Worm (Caenorhabditis elegans): Measurements from ENCODE around the gene ZK596.2.
A peak's percentile ranks its signal among the peaks of the same experiment; 100 is the strongest.

Gene ZK596.2

ce11 chrIV:10948797-10949196 is 39.7 kb upstream of the ZK596.2 start, which contains the start of gene Y69E1A.1:
TSS of gene Y69E1A.1 (minus strand) at chrIV:10948897.
- TF ChIP-seq B0261.1 (tag; optimal IDR thresholded peaks at IDR 0.05) (no peak), F33H1.4 (GFP tag; IDR thresholded peaks at IDR 0.05) (no peak), lsl-1 (GFP tag; optimal IDR thresholded peaks at IDR 0.05) (no peak), Y56A3A.18 (GFP tag; IDR thresholded peaks at IDR 0.05) (no peak), ztf-18 (tag; optimal IDR thresholded peaks at IDR 0.05) (no peak)

- TF ChIP-seq attf-5 (GFP tag; optimal IDR thresholded peaks at IDR 0.05) (peak; percentile 54), ccch-3 (GFP tag; optimal IDR thresholded peaks at IDR 0.05) (no peak), D2030.7 (GFP tag; IDR thresholded peaks at IDR 0.05) (0 out of 2 replicates have a peak, but pooled peaks have one; percentile 19), lsl-1 (GFP tag; optimal IDR thresholded peaks at IDR 0.05) (peak; percentile 86), K12H6.12 (tag; optimal IDR thresholded peaks at IDR 0.05) (peak; percentile 49), madf-10 (tag; optimal IDR thresholded peaks at IDR 0.05) (peak; percentile 14), ztf-18 (tag; optimal IDR thresholded peaks at IDR 0.05) (peak; percentile 59), egl-18 (GFP tag; IDR thresholded peaks at IDR 0.05) (no peak), unc-62 (GFP tag; optimal IDR thresholded peaks at IDR 0.05) (peak; percentile 48), nhr-90 (tag; optimal IDR thresholded peaks at IDR 0.05) (no peak), F33H1.4 (GFP tag; IDR thresholded peaks at IDR 0.05) (peak; percentile 87), bed-1 (GFP tag; IDR thresholded peaks at IDR 0.05) (no peak), aptf-2 (GFP tag; conservative IDR thresholded peaks at IDR 0.05) (no peak), lin-35 (GFP tag; optimal IDR thresholded peaks at IDR 0.05) (peak in 1 of 3 experiments; percentile 64), zfh-2 (GFP tag; conservative IDR thresholded peaks at IDR 0.05) (no peak), snpc-3.4 (tag; optimal IDR thresholded peaks at IDR 0.05) (peak; percentile 10), mcd-1 (GFP tag; IDR thresholded peaks at IDR 0.05) (no peak), xnd-1 (tag; optimal IDR thresholded peaks at IDR 0.05) (peak; percentile 81), nhr-179 (tag; optimal IDR thresholded peaks at IDR 0.05) (no peak), nfyb-1 (GFP tag; IDR thresholded peaks at IDR 0.05) (0 out of 2 replicates have a peak, but pooled peaks have one; percentile 41), cebp-1 (GFP tag; IDR thresholded peaks at IDR 0.05) (peak; percentile 48; the same call in 1 of the 2 replicates), cebp-1 (tag; optimal IDR thresholded peaks at IDR 0.05) (peak; percentile 90), hmg-1.2 (GFP tag; IDR thresholded peaks at IDR 0.05) (peak; percentile 50; the same call in 1 of the 2 replicates), sptf-2 (GFP tag; optimal IDR thresholded peaks at IDR 0.05) (no peak), F23B12.7 (tag; optimal IDR thresholded peaks at IDR 0.05; ENCODE audit: insufficient read depth) (peak; percentile 21), ceh-27 (GFP tag; optimal IDR thresholded peaks at IDR 0.05) (peak; percentile 31), ztf-28 (GFP tag; IDR thresholded peaks at IDR 0.05) (no peak), madf-6 (GFP tag; IDR thresholded peaks at IDR 0.05) (peak; percentile 86), madf-8 (GFP tag; conservative IDR thresholded peaks at IDR 0.05) (peak; percentile 61), ZK185.1 (tag; optimal IDR thresholded peaks at IDR 0.05; ENCODE audit: poor library complexity, severe bottlenecking) (no peak), rcor-1 (GFP tag; IDR thresholded peaks at IDR 0.05) (peak; percentile 30; the same call in 1 of the 2 replicates), F49E8.2 (tag; optimal IDR thresholded peaks at IDR 0.05; ENCODE audit: insufficient read depth) (no peak), snpc-4 (GFP tag; optimal IDR thresholded peaks at IDR 0.05) (no peak), snpc-4 (tag; optimal IDR thresholded peaks at IDR 0.05) (peak in 2 of 4 experiments; percentile 2 to 15)
These were observed 27.9 kb upstream of the ZK596.2 start, which contains the start of gene fic-1 for ce11 chrIV:10936906-10937540. TSS of gene fic-1 (plus strand) at chrIV:10937454.

All from whole organism, young adult.